Worm (Caenorhabditis elegans) whole organism, L3 larva: ENCODE data around the gene cdt-2.

Experiments
- R02D3.7 ChIP-seq: fragments of 150-350 bp; optimal IDR thresholded peaks from 2 replicates; lab custom pipeline; 2014; ENCODE audit warnings: missing biosample characterization, missing genetic modification characterization
- ama-1 ChIP-seq: fragments of 150-350 bp; optimal IDR thresholded peaks from 2 replicates; lab custom pipeline; 2018
- elt-3 ChIP-seq, 3 experiments: fragments of 150-350 bp in 1 of 3; sonication (generic microtip) in 2 of 3; optimal IDR thresholded peaks; 2 replicates in 2 of 3; 4 replicates in 1 of 3; lab custom pipeline; 2014 to 2017; ENCODE audit warnings: missing biosample characterization in 3 of 3, missing genetic modification characterization in 3 of 3
- fos-1 ChIP-seq: fragments of 150-350 bp; optimal IDR thresholded peaks from 2 replicates; lab custom pipeline; 2014; ENCODE audit warnings: missing biosample characterization, missing genetic modification characterization
- jun-1 ChIP-seq: fragments of 150-350 bp; optimal IDR thresholded peaks from 2 replicates; lab custom pipeline; 2014; ENCODE audit warnings: missing biosample characterization, missing genetic modification reagents, missing genetic modification characterization
- mdl-1 ChIP-seq: fragments of 150-350 bp; optimal IDR thresholded peaks from 2 replicates; lab custom pipeline; 2014; ENCODE audit warnings: missing biosample characterization, missing genetic modification characterization
- nhr-12 ChIP-seq: fragments of 150-350 bp; optimal IDR thresholded peaks from 2 replicates; lab custom pipeline; 2014; ENCODE audit warnings: missing biosample characterization, missing genetic modification characterization
- nhr-237 ChIP-seq: fragments of 150-350 bp; optimal IDR thresholded peaks from 2 replicates; lab custom pipeline; 2014; ENCODE audit warnings: missing biosample characterization, missing genetic modification characterization
- nhr-76 ChIP-seq: fragments of 150-350 bp; sonication (generic microtip); optimal IDR thresholded peaks from 5 replicates; lab custom pipeline; 2014; ENCODE audit warnings: missing biosample characterization, missing genetic modification characterization
- snpc-4 ChIP-seq: fragments of 150-350 bp; optimal IDR thresholded peaks from 2 replicates; lab custom pipeline; 2014; ENCODE audit warnings: missing biosample characterization, missing genetic modification characterization
- ztf-11 ChIP-seq: fragments of 150-350 bp; optimal IDR thresholded peaks from 2 replicates; lab custom pipeline; 2014; ENCODE audit warnings: missing biosample characterization, missing genetic modification characterization

- TF ChIP-seq nhr-237 (tag; lab: Kevin White, UChicago) (no peak), nhr-76 (no peak), ama-1 (lab: Kevin White, UChicago) (no peak), ztf-11 (tag; lab: Kevin White, UChicago) (no peak), fos-1 (no peak), jun-1 (tag; lab: Kevin White, UChicago) (no peak), R02D3.7 (tag; lab: Kevin White, UChicago) (no peak), elt-3 (tag; optimal IDR thresholded peaks at IDR 0.05; lab: Kevin White, UChicago) (no peak), mdl-1 (tag; lab: Kevin White, UChicago) (no peak), snpc-4 (no peak), nhr-12 (tag; lab: Kevin White, UChicago) (no peak)
Measured at ce11 chrV:15016795-15017429, 26.0 kb upstream of the cdt-2 start.
